Fruit fly (Drosophila melanogaster) whole organism, embryonic: ENCODE measurements around the gene CG17239.

ENCODE experiments used
- Asciz ChIP-seq: fragments of 200-800 bp; sonication (Bioruptor generic); optimal IDR thresholded peaks from 2 replicates; lab custom pipeline; 2017; ENCODE audit warnings: missing biosample characterization, mild to moderate bottlenecking, missing genetic modification characterization, missing genetic modification reagents
- CG10462 ChIP-seq: fragments of 200-800 bp; sonication (Bioruptor generic); optimal IDR thresholded peaks from 2 replicates; lab custom pipeline; 2016; ENCODE audit warnings: missing biosample characterization, missing genetic modification characterization
- CG11085 ChIP-seq: fragments of 200-800 bp; sonication (Bioruptor generic); IDR thresholded peaks from 2 replicates; pipeline ENCODE4 v1.3.6; 2022; ENCODE audit warnings: missing biosample characterization, missing genetic modification characterization
- CG11723 ChIP-seq: fragments of 200-800 bp; sonication (Bioruptor generic); optimal IDR thresholded peaks from 2 replicates; lab custom pipeline; 2017; ENCODE audit warnings: missing biosample characterization, mild to moderate bottlenecking, missing genetic modification characterization
- CG12236 ChIP-seq: fragments of 200-800 bp; sonication (Bioruptor generic); optimal IDR thresholded peaks from 2 replicates; lab custom pipeline; 2016; ENCODE audit warnings: missing biosample characterization, missing genetic modification characterization
- CG13775 ChIP-seq: fragments of 200-800 bp; sonication (Bioruptor generic); optimal IDR thresholded peaks from 3 replicates; lab custom pipeline; 2017; ENCODE audit warnings: missing biosample characterization, mild to moderate bottlenecking, missing genetic modification characterization
- CG16815 ChIP-seq: fragments of 200-800 bp; sonication (Bioruptor generic); optimal IDR thresholded peaks from 3 replicates; lab custom pipeline; 2017; ENCODE audit warnings: missing biosample characterization, mild to moderate bottlenecking, missing genetic modification characterization
- CG18619 ChIP-seq: fragments of 200-800 bp; sonication (Bioruptor generic); optimal IDR thresholded peaks from 3 replicates; lab custom pipeline; 2017; ENCODE audit warnings: missing biosample characterization, mild to moderate bottlenecking, missing genetic modification characterization
- CG2875 ChIP-seq: fragments of 200-800 bp; sonication (Bioruptor generic); optimal IDR thresholded peaks from 2 replicates; lab custom pipeline; 2017; ENCODE audit warnings: missing biosample characterization, mild to moderate bottlenecking, missing genetic modification characterization, missing genetic modification reagents
- CG30020 ChIP-seq: fragments of 200-800 bp; optimal IDR thresholded peaks from 2 replicates; lab custom pipeline; 2019; ENCODE audit warnings: missing biosample characterization, mild to moderate bottlenecking, missing genetic modification characterization, moderate library complexity
- CG3281 ChIP-seq: fragments of 200-800 bp; sonication (Bioruptor generic); optimal IDR thresholded peaks from 3 replicates; lab custom pipeline; 2017; ENCODE audit warnings: missing biosample characterization, mild to moderate bottlenecking, missing genetic modification characterization
- CG33557 ChIP-seq: fragments of 200-800 bp; sonication (Bioruptor generic); optimal IDR thresholded peaks from 2 replicates; lab custom pipeline; 2019; ENCODE audit warnings: missing biosample characterization, mild to moderate bottlenecking, missing genetic modification characterization, moderate library complexity
- CG42726 ChIP-seq: fragments of 200-800 bp; sonication (Bioruptor generic); IDR thresholded peaks from 2 replicates; pipeline ENCODE4 v1.3.6; 2022; ENCODE audit warnings: missing biosample characterization, missing genetic modification characterization; ENCODE audit not compliant: partially characterized antibody
- CG4282 ChIP-seq: fragments of 200-800 bp; sonication (Bioruptor generic); optimal IDR thresholded peaks from 2 replicates; lab custom pipeline; 2016; ENCODE audit warnings: missing biosample characterization, missing genetic modification characterization
- CG4617 ChIP-seq: fragments of 200-800 bp; sonication (Bioruptor generic); optimal IDR thresholded peaks from 3 replicates; lab custom pipeline; 2016; ENCODE audit warnings: missing biosample characterization, missing genetic modification characterization, borderline replicate concordance
- CG6683 ChIP-seq: fragments of 200-800 bp; sonication (Bioruptor generic); optimal IDR thresholded peaks from 2 replicates; lab custom pipeline; 2017; ENCODE audit warnings: missing biosample characterization, mild to moderate bottlenecking, missing genetic modification characterization, missing genetic modification reagents
- CG6854 ChIP-seq: fragments of 200-800 bp; sonication (Bioruptor generic); optimal IDR thresholded peaks from 3 replicates; lab custom pipeline; 2017; ENCODE audit warnings: missing biosample characterization, mild to moderate bottlenecking, missing genetic modification characterization
- CG7745 ChIP-seq: fragments of 200-800 bp; sonication (Bioruptor generic); optimal IDR thresholded peaks from 2 replicates; lab custom pipeline; 2018; ENCODE audit warnings: missing biosample characterization, mild to moderate bottlenecking, missing genetic modification characterization, moderate library complexity
- CG8359 ChIP-seq: fragments of 200-800 bp; sonication (Bioruptor generic); optimal IDR thresholded peaks from 2 replicates; lab custom pipeline; 2017; ENCODE audit warnings: missing biosample characterization, mild to moderate bottlenecking, missing genetic modification characterization, borderline replicate concordance
- CG8478 ChIP-seq: fragments of >200 bp; optimal IDR thresholded peaks from 2 replicates; lab custom pipeline; 2018
- CG9215 ChIP-seq: fragments of 200-800 bp; sonication (Bioruptor generic); IDR thresholded peaks from 2 replicates; pipeline ENCODE4 v1.3.6; 2022; ENCODE audit warnings: missing biosample characterization, missing genetic modification characterization
- CHES-1-like ChIP-seq: fragments of 200-800 bp; sonication (Bioruptor generic); optimal IDR thresholded peaks from 2 replicates; lab custom pipeline; 2016; ENCODE audit warnings: missing biosample characterization, missing genetic modification characterization
- Drgx ChIP-seq: fragments of 200-800 bp; sonication (Bioruptor generic); IDR thresholded peaks from 2 replicates; pipeline ENCODE4 v1.3.6; 2022; ENCODE audit warnings: missing biosample characterization, missing genetic modification characterization
- HHEX ChIP-seq: fragments of 200-800 bp; sonication (Bioruptor generic); optimal IDR thresholded peaks from 3 replicates; lab custom pipeline; 2017; ENCODE audit warnings: missing biosample characterization, mild to moderate bottlenecking, missing genetic modification characterization, missing genetic modification reagents
- HLH54F ChIP-seq: fragments of 200-800 bp; sonication (Bioruptor generic); optimal IDR thresholded peaks from 3 replicates; lab custom pipeline; 2016; ENCODE audit warnings: missing biosample characterization, missing genetic modification characterization
- Lim3 ChIP-seq: fragments of 200-800 bp; sonication (Bioruptor generic); IDR thresholded peaks from 2 replicates; pipeline ENCODE4 v1.3.6; 2022; ENCODE audit warnings: missing biosample characterization, missing genetic modification characterization
- MESR4 ChIP-seq: fragments of 200-800 bp; sonication (Bioruptor generic); optimal IDR thresholded peaks from 2 replicates; lab custom pipeline; 2018; ENCODE audit warnings: missing biosample characterization, mild to moderate bottlenecking, missing genetic modification characterization, moderate library complexity
- NC2α ChIP-seq: fragments of 200-800 bp; sonication (Bioruptor generic); optimal IDR thresholded peaks from 2 replicates; lab custom pipeline; 2016; ENCODE audit warnings: missing biosample characterization, missing genetic modification characterization
- Ptx1 ChIP-seq: fragments of 200-800 bp; sonication (Bioruptor generic); IDR thresholded peaks from 2 replicates; pipeline ENCODE4 v1.3.6; 2022; ENCODE audit warnings: missing biosample characterization, missing genetic modification characterization
- Sin3A ChIP-seq: fragments of >200 bp; optimal IDR thresholded peaks from 2 replicates; lab custom pipeline; 2018
- Ssrp ChIP-seq: fragments of 200-800 bp; sonication (Bioruptor generic); optimal IDR thresholded peaks from 2 replicates; lab custom pipeline; 2018; ENCODE audit warnings: missing biosample characterization, mild to moderate bottlenecking, missing genetic modification characterization, moderate library complexity
- Taf1 ChIP-seq: fragments of 200-800 bp; sonication (Bioruptor generic); IDR thresholded peaks from 2 replicates; pipeline ENCODE4 v1.3.6; 2022; ENCODE audit warnings: missing biosample characterization, missing genetic modification characterization
- Xbp1 ChIP-seq: fragments of 200-800 bp; sonication (Bioruptor generic); optimal IDR thresholded peaks from 3 replicates; lab custom pipeline; 2016; ENCODE audit warnings: missing biosample characterization, mild to moderate bottlenecking, missing genetic modification characterization
- ara ChIP-seq: fragments of 200-800 bp; sonication (Bioruptor generic); IDR thresholded peaks from 2 replicates; pipeline ENCODE4 v1.3.6; 2022; ENCODE audit warnings: missing biosample characterization, missing genetic modification characterization
- caup ChIP-seq: fragments of 200-800 bp; sonication (Bioruptor generic); optimal IDR thresholded peaks from 3 replicates; lab custom pipeline; 2017; ENCODE audit warnings: missing biosample characterization, mild to moderate bottlenecking, missing genetic modification characterization, moderate library complexity; ENCODE audit not compliant: severe bottlenecking
- ci ChIP-seq: fragments of 200-800 bp; sonication (Bioruptor generic); IDR thresholded peaks from 3 replicates; pipeline ENCODE4 v1.3.6; 2022; ENCODE audit warnings: missing biosample characterization, missing genetic modification characterization
- ems ChIP-seq: fragments of 200-800 bp; sonication (Bioruptor generic); optimal IDR thresholded peaks from 3 replicates; lab custom pipeline; 2016; ENCODE audit warnings: missing biosample characterization, missing genetic modification characterization
- fd102C ChIP-seq: fragments of 200-800 bp; sonication (Bioruptor generic); optimal IDR thresholded peaks from 2 replicates; lab custom pipeline; 2018; ENCODE audit warnings: missing biosample characterization, mild to moderate bottlenecking, missing genetic modification characterization, moderate library complexity
- grn ChIP-seq: fragments of 200-800 bp; sonication (Bioruptor generic); optimal IDR thresholded peaks from 3 replicates; lab custom pipeline; 2017; ENCODE audit warnings: missing biosample characterization, missing genetic modification characterization
- hbn ChIP-seq: fragments of 200-800 bp; sonication (Bioruptor generic); IDR thresholded peaks from 2 replicates; pipeline ENCODE4 v1.3.6; 2022; ENCODE audit warnings: missing biosample characterization, missing genetic modification characterization; ENCODE audit not compliant: partially characterized antibody
- her ChIP-seq: fragments of 200-800 bp; sonication (Bioruptor generic); optimal IDR thresholded peaks from 2 replicates; lab custom pipeline; 2016; ENCODE audit warnings: missing biosample characterization, missing genetic modification characterization
- ken ChIP-seq: fragments of 200-800 bp; sonication (Bioruptor generic); IDR thresholded peaks from 3 replicates; pipeline ENCODE4 v1.3.6; 2022; ENCODE audit warnings: missing biosample characterization, missing genetic modification characterization
- lmd ChIP-seq: fragments of 200-800 bp; sonication (Bioruptor generic); IDR thresholded peaks from 2 replicates; pipeline ENCODE4 v1.3.6; 2022; ENCODE audit warnings: missing biosample characterization, missing genetic modification characterization
- odd ChIP-seq: fragments of 200-800 bp; sonication (Bioruptor generic); optimal IDR thresholded peaks from 2 replicates; lab custom pipeline; 2017; ENCODE audit warnings: missing biosample characterization, mild to moderate bottlenecking, missing genetic modification characterization
- pita ChIP-seq: fragments of 200-800 bp; sonication (Bioruptor generic); optimal IDR thresholded peaks from 2 replicates; lab custom pipeline; 2017; ENCODE audit warnings: missing biosample characterization, mild to moderate bottlenecking, missing genetic modification characterization
- pros ChIP-seq: fragments of 200-800 bp; sonication (Bioruptor generic); optimal IDR thresholded peaks from 3 replicates; lab custom pipeline; 2019; ENCODE audit warnings: missing biosample characterization, mild to moderate bottlenecking, missing genetic modification characterization, moderate library complexity
- slou ChIP-seq: fragments of 200-800 bp; sonication (Bioruptor generic); optimal IDR thresholded peaks from 3 replicates; lab custom pipeline; 2016; ENCODE audit warnings: missing biosample characterization, missing genetic modification characterization
- sob ChIP-seq: fragments of 200-800 bp; sonication (Bioruptor generic); IDR thresholded peaks from 2 replicates; pipeline ENCODE4 v1.3.6; 2022; ENCODE audit warnings: missing biosample characterization, missing genetic modification characterization
- sqz ChIP-seq: fragments of 200-800 bp; sonication (Bioruptor generic); optimal IDR thresholded peaks from 3 replicates; lab custom pipeline; 2018; ENCODE audit warnings: missing biosample characterization, mild to moderate bottlenecking, missing genetic modification characterization
- sug ChIP-seq: fragments of 200-800 bp; optimal IDR thresholded peaks from 2 replicates; lab custom pipeline; 2019; ENCODE audit warnings: missing biosample characterization, mild to moderate bottlenecking, missing genetic modification characterization, moderate library complexity
- ttk ChIP-seq: fragments of 200-800 bp; sonication (Bioruptor generic); IDR thresholded peaks from 2 replicates; pipeline ENCODE4 v2.1.2; 2022; ENCODE audit warnings: missing biosample characterization, missing genetic modification characterization
- zf30C ChIP-seq: fragments of 200-800 bp; sonication (Bioruptor generic); optimal IDR thresholded peaks from 3 replicates; lab custom pipeline; 2018; ENCODE audit warnings: missing biosample characterization, mild to moderate bottlenecking, missing genetic modification characterization

The CG17239 gene

dm6 chr2L:2214004-2214403 lies 38.1 kb downstream of the CG17239 start, which contains the start of the genes Uch and CG34174 (continued):
- TF ChIP-seq pros (GFP tag; lab: Kevin White, UChicago) (no peak), CG30020 (tag; lab: Kevin White, UChicago) (peak; percentile 32), Lim3 (no peak), sqz (GFP tag; lab: Kevin White, UChicago) (no peak), CG6854 (GFP tag; lab: Kevin White, UChicago) (no peak), Xbp1 (GFP tag; lab: Kevin White, UChicago) (no peak), HHEX (GFP tag; lab: Kevin White, UChicago) (no peak), grn (GFP tag; lab: Kevin White, UChicago) (no peak), CG4282 (GFP tag; lab: Kevin White, UChicago) (no peak), ttk (GFP tag; lab: Robert Waterston, UW) (no peak), MESR4 (no peak), CG33557 (peak; percentile 32), CG3281 (GFP tag; lab: Kevin White, UChicago) (peak; percentile 28), CG8359 (no peak), hbn (GFP tag; lab: Robert Waterston, UW) (peak; percentile 68), HLH54F (GFP tag; lab: Kevin White, UChicago) (no peak), CG2875 (GFP tag; lab: Kevin White, UChicago) (no peak), fd102C (GFP tag; lab: Kevin White, UChicago) (no peak), ara (GFP tag; lab: Robert Waterston, UW) (no peak), odd (GFP tag; lab: Kevin White, UChicago) (no peak), CG12236 (GFP tag; lab: Kevin White, UChicago) (no peak), ken (no peak), her (GFP tag; lab: Kevin White, UChicago) (no peak), sug (tag; lab: Kevin White, UChicago) (peak; percentile 48), Drgx (no peak), NC2α (GFP tag; lab: Kevin White, UChicago) (no peak), CG9215 (no peak), CG11085 (GFP tag; lab: Robert Waterston, UW) (no peak), slou (GFP tag; lab: Kevin White, UChicago) (no peak), CG4617 (GFP tag; lab: Kevin White, UChicago) (peak; percentile 42), ci (no peak), lmd (GFP tag; lab: Robert Waterston, UW) (no peak), CG16815 (GFP tag; lab: Kevin White, UChicago) (no peak), CG6683 (GFP tag; lab: Kevin White, UChicago) (no peak), Taf1 (GFP tag; lab: Robert Waterston, UW) (no peak), CG10462 (no peak), ems (no peak), zf30C (no peak), CG7745 (tag; lab: Kevin White, UChicago) (no peak), CG8478 (no peak), Ptx1 (GFP tag; lab: Robert Waterston, UW) (no peak), sob (no peak), CG11723 (GFP tag; lab: Kevin White, UChicago) (no peak), caup (peak; percentile 1), Ssrp (no peak), CG42726 (no peak), CG13775 (GFP tag; lab: Kevin White, UChicago) (no peak), CHES-1-like (GFP tag; lab: Kevin White, UChicago) (peak; percentile 75), CG18619 (GFP tag; lab: Kevin White, UChicago) (no peak), Asciz (GFP tag; lab: Kevin White, UChicago) (no peak), pita (GFP tag; lab: Kevin White, UChicago) (no peak), Sin3A (lab: Kevin White, UChicago) (peak; percentile 43)
